Fruit fly (Drosophila melanogaster): Measurements from ENCODE around the gene CG11131.

The CG11131 gene

DNA sequence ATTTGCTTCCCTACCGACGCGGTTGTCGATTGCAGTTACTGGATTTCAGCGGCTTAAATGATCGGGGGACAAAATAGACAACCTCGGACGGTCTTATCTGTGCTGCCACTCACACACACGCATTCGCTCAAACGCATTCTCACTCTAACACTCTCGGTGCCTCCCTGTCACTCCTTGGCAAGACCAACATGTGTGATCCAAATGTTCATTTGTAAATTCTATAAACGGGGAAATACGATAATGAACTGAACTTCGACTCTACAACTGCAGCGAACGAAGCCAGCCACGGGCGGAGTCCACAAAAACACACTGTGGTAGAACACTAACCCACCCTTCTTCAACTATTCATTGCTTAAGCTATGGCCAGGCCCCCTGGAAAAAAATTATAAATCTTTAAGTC lies 44.9 kb downstream of the CG11131 start:
- TF ChIP-seq noc (tag; optimal IDR thresholded peaks at IDR 0.05): no peak

DNA sequence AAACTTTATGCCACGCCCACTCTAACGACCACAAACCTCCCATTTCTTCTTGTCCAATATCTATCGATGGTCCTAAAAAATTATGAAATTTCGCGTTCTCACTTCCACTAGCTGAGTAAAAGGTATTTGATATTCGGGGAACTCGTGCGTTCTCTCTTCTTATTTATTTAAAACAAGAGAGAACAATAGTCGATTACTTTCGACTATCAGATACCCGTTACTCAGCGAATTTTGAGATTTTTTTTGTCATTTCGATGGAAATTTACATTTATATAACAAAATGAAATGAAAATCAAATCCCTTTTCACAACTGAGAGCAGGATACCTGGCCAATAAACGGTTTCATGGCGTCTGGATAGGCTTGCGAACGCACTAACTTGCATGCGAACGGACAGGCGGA lies 45.9 kb downstream of the CG11131 start:
- no peak for TF ChIP-seq noc (tag; optimal IDR thresholded peaks at IDR 0.05)

DNA sequence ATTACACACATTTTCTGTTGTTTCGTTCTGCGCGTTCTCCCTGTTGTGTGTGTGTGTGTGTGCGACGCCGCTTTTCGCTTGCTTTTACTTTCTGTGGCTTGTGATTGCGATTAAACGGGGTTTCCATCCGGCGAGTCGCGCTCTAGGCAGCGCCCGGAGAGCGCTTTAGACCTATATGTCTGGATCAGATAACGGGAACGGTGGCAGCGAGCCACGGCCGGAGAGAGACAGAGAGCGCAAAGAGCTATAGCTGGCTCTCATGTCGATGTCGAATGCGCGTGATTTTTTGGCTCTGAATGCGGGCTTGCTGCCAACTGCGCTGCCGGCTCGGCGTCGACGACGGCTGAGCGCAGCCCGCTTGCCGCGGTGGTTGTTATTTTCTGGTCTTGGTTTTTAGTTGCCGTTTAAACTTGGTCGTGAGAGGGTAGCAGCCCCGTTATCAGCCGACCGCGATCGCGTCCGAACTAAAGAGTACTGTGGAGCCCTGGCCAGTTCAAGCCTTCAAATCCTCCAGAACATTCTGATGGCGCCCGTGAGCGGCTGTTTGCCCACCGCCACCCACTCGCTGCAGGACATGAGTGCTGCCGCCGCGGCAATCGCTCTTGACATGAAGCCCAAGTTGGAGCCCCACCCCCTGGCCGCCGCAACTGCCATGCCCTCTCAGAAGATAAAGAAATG lies 46.9 kb downstream of the CG11131 start, which contains the start of gene Mes2:
Mes2 (plus strand) TSS at position 394 of the 678 bp plus-strand sequence.
- no peak for TF ChIP-seq noc (tag; optimal IDR thresholded peaks at IDR 0.05)

DNA sequence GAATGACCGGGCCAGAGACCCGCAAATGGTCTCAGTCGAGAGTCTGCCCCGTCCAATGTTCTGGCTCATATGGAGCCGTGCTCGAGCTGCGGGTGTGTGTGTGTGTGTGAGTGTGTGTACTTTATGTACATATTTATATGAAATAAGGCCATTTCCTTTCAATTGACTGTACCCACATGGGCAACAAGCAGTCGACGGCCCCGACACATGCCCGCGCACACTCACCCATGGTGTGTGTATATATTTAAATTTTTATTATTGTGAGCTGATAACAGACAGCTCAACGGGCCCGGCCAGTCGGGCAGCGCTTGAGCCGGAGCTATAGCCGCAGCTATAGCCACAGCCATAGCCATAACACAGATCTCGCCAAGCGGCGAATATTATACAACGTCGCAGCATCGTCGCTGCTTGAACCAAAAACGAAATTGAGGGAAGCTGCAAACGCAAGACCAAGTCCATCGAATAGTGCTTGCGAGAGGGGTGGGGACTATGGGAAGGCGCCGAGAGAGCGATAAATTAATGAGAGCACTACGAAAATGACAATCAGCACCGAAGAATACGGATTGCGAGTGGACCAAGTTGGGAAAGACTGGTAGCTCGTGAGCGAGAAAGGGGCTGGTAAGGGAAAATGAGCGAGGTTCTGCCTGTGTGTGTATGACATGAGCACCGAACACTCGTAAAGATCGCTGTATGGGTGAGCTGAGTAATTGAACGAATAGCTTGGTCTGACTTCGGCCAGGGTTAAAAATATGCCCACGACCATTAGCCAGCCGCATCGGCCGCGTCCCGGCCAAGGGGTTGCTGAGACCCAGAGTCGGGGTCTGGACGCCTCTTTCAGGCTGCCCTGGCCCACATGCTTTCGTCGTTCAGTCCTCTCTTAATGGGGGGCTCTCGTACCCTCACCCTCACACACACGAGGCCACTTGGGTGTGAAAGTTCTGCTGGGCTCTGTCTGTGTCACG lies 49.7 kb downstream of the CG11131 start:
- TF ChIP-seq noc (tag; optimal IDR thresholded peaks at IDR 0.05): no peak

All from whole organism, larva.